Worm (Caenorhabditis elegans): Measurements from ENCODE around the gene R10E9.4.

Gene R10E9.4

DNA sequence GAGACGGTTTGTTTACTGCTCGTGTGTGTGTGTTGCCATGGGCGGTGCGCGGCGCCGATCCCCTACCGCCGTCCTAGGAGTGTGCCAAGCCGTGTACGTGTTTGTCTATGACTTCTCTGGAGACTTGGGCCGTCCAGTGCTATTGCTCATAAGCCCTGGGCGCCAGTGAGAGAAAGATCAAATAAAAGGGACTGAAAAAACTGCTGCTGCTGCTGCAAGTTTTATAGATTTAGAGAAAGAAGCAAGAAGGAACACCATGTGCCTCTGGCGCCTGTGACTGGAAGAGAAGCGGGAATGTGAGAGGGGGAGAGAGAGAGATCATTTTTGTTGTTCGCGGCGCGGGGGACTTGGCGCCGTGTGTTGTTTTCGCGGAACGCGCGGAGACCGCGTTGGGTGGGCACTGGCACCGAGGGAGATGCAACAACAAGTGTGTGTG, 11.5 kb upstream of the R10E9.4 start:
- TF ChIP-seq ztf-29 (GFP tag; IDR thresholded peaks at IDR 0.05) (no peak), ztf-23 (GFP tag; IDR thresholded peaks at IDR 0.05) (no peak), T22C8.4 (GFP tag; IDR thresholded peaks at IDR 0.05) (no peak), cog-1 (tag; optimal IDR thresholded peaks at IDR 0.05) (no peak), ref-1 (GFP tag; conservative IDR thresholded peaks at IDR 0.05) (no peak), tab-1 (GFP tag; IDR thresholded peaks at IDR 0.05) (no peak), flt-1 (GFP tag; IDR thresholded peaks at IDR 0.05) (no peak), klf-2 (GFP tag; conservative IDR thresholded peaks at IDR 0.05) (no peak), med-1 (GFP tag; optimal IDR thresholded peaks at IDR 0.05; ENCODE audit: insufficient read depth) (no peak)

ce11 chrIII:3979980-3980631, 7.5 kb upstream of the R10E9.4 start:
- TF ChIP-seq ztf-23 (GFP tag; IDR thresholded peaks at IDR 0.05) (no peak), ref-1 (GFP tag; conservative IDR thresholded peaks at IDR 0.05) (no peak), T22C8.4 (GFP tag; IDR thresholded peaks at IDR 0.05) (no peak), cog-1 (tag; optimal IDR thresholded peaks at IDR 0.05) (no peak), flt-1 (GFP tag; IDR thresholded peaks at IDR 0.05) (no peak), tab-1 (GFP tag; IDR thresholded peaks at IDR 0.05) (no peak), klf-2 (GFP tag; conservative IDR thresholded peaks at IDR 0.05) (no peak), ztf-29 (GFP tag; IDR thresholded peaks at IDR 0.05) (no peak), med-1 (GFP tag; optimal IDR thresholded peaks at IDR 0.05; ENCODE audit: insufficient read depth) (no peak)

- TF ChIP-seq ref-1 (GFP tag; conservative IDR thresholded peaks at IDR 0.05) (no peak), klf-2 (GFP tag; conservative IDR thresholded peaks at IDR 0.05) (no peak), flt-1 (GFP tag; IDR thresholded peaks at IDR 0.05) (no peak)
Measured at ce11 chrIII:3978438-3978837, 5.9 kb upstream of the R10E9.4 start.

DNA sequence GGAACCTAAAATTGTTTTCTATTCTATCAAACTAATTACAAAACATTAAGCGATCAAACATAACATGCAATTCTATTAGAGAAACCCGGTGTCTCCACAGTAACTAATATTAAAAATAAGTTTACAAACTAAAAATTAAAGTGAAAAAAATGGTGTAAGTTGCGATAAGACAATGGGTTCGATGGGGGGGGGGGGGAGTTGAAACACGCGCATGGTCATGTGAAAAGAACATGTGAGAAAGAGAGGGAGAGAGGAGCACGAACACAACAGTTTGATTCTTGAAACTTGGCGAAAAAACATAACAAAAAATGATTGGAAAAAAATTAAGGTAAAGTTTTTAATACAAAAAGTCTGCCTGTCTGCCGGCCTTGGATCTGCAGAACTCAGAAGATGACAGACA, 4.4 kb upstream of the R10E9.4 start:
- TF ChIP-seq flt-1 (GFP tag; IDR thresholded peaks at IDR 0.05) (no peak), ztf-29 (GFP tag; IDR thresholded peaks at IDR 0.05) (no peak), ztf-23 (GFP tag; IDR thresholded peaks at IDR 0.05) (no peak), cog-1 (tag; optimal IDR thresholded peaks at IDR 0.05) (no peak), klf-2 (GFP tag; conservative IDR thresholded peaks at IDR 0.05) (no peak), T22C8.4 (GFP tag; IDR thresholded peaks at IDR 0.05) (no peak), ref-1 (GFP tag; conservative IDR thresholded peaks at IDR 0.05) (no peak), med-1 (GFP tag; optimal IDR thresholded peaks at IDR 0.05; ENCODE audit: insufficient read depth) (no peak), tab-1 (GFP tag; IDR thresholded peaks at IDR 0.05) (no peak)

ce11 chrIII:3976291-3976690, 3.7 kb upstream of the R10E9.4 start, which contains the start of gene msi-1:
Gene msi-1 (minus strand): TSS chrIII:3976391.
- TF ChIP-seq klf-2 (GFP tag; conservative IDR thresholded peaks at IDR 0.05) (no peak), tab-1 (GFP tag; IDR thresholded peaks at IDR 0.05) (no peak), ztf-23 (GFP tag; IDR thresholded peaks at IDR 0.05) (no peak), ref-1 (GFP tag; conservative IDR thresholded peaks at IDR 0.05) (no peak), T22C8.4 (GFP tag; IDR thresholded peaks at IDR 0.05) (no peak), flt-1 (GFP tag; IDR thresholded peaks at IDR 0.05) (no peak), ztf-29 (GFP tag; IDR thresholded peaks at IDR 0.05) (no peak), med-1 (GFP tag; optimal IDR thresholded peaks at IDR 0.05; ENCODE audit: insufficient read depth) (no peak), cog-1 (tag; optimal IDR thresholded peaks at IDR 0.05) (no peak)

- TF ChIP-seq cog-1 (tag; optimal IDR thresholded peaks at IDR 0.05) (no peak), klf-2 (GFP tag; conservative IDR thresholded peaks at IDR 0.05) (no peak), ztf-23 (GFP tag; IDR thresholded peaks at IDR 0.05) (no peak), T22C8.4 (GFP tag; IDR thresholded peaks at IDR 0.05) (no peak), tab-1 (GFP tag; IDR thresholded peaks at IDR 0.05) (no peak)
Measured at ce11 chrIII:3975008-3975407, 2.4 kb upstream of the R10E9.4 start.

- TF ChIP-seq ztf-23 (GFP tag; IDR thresholded peaks at IDR 0.05) (no peak), klf-2 (GFP tag; conservative IDR thresholded peaks at IDR 0.05) (no peak), tab-1 (GFP tag; IDR thresholded peaks at IDR 0.05) (no peak), cog-1 (tag; optimal IDR thresholded peaks at IDR 0.05) (no peak), med-1 (GFP tag; optimal IDR thresholded peaks at IDR 0.05; ENCODE audit: insufficient read depth) (no peak), flt-1 (GFP tag; IDR thresholded peaks at IDR 0.05) (no peak), ref-1 (GFP tag; conservative IDR thresholded peaks at IDR 0.05) (no peak), ztf-29 (GFP tag; IDR thresholded peaks at IDR 0.05) (no peak), T22C8.4 (GFP tag; IDR thresholded peaks at IDR 0.05) (no peak)
Measured at ce11 chrIII:3974503-3974902, 1.9 kb upstream of the R10E9.4 start.

ce11 chrIII:3970395-3970794, 2.2 kb downstream of the R10E9.4 start:
- TF ChIP-seq flt-1 (GFP tag; IDR thresholded peaks at IDR 0.05) (no peak), T22C8.4 (GFP tag; IDR thresholded peaks at IDR 0.05) (no peak), ztf-29 (GFP tag; IDR thresholded peaks at IDR 0.05) (no peak), ztf-23 (GFP tag; IDR thresholded peaks at IDR 0.05) (no peak), cog-1 (tag; optimal IDR thresholded peaks at IDR 0.05) (no peak), tab-1 (GFP tag; IDR thresholded peaks at IDR 0.05) (no peak), ref-1 (GFP tag; conservative IDR thresholded peaks at IDR 0.05) (no peak)

DNA sequence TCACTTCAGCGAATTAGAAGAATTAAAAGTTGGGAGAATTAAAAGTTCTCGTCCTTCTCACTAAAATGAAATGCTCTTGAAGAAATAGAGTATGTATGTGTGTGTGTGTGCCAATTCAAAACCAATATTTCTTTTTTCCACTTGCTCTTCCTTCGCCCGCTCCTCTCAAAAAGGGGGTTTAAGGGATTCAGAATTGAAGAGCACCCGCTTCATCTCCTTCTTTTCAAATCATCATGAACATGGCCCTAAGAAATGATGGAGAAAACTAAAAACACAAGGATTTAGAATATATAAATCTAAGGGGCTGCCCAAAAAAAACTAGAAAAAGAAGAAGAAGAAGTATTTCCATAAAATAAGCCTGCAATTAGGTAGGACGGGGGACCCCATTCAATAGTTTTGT, 3.5 kb downstream of the R10E9.4 start:
- TF ChIP-seq tab-1 (GFP tag; IDR thresholded peaks at IDR 0.05) (no peak), T22C8.4 (GFP tag; IDR thresholded peaks at IDR 0.05) (no peak), ztf-23 (GFP tag; IDR thresholded peaks at IDR 0.05) (no peak), ref-1 (GFP tag; conservative IDR thresholded peaks at IDR 0.05) (no peak), flt-1 (GFP tag; IDR thresholded peaks at IDR 0.05) (no peak)

DNA sequence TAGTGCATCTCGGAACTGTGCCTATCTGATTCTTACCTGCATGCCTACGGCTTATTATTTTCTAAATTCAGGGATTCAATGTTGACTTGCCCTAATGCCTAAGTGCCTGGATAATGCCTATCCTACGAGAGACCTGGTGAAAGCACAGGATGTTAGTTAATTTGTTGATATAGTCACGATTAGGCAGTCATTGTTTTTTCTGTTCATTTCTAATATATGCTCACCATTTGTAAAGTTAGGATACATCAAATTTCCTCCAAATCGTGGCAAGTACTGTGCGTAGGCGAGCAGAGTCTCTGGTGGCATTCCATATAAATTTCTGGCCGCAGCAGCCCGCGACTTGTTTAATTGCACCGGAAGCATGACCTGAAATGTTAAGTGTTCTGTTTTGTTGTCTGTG, 6.4 kb downstream of the R10E9.4 start:
- TF ChIP-seq med-1 (GFP tag; optimal IDR thresholded peaks at IDR 0.05; ENCODE audit: insufficient read depth) (no peak), cog-1 (tag; optimal IDR thresholded peaks at IDR 0.05) (no peak), ztf-23 (GFP tag; IDR thresholded peaks at IDR 0.05) (no peak), flt-1 (GFP tag; IDR thresholded peaks at IDR 0.05) (no peak), ztf-29 (GFP tag; IDR thresholded peaks at IDR 0.05) (no peak), klf-2 (GFP tag; conservative IDR thresholded peaks at IDR 0.05) (no peak), T22C8.4 (GFP tag; IDR thresholded peaks at IDR 0.05) (no peak), ref-1 (GFP tag; conservative IDR thresholded peaks at IDR 0.05) (no peak), tab-1 (GFP tag; IDR thresholded peaks at IDR 0.05) (no peak)

All from whole organism, midembryonic.